Fruit fly (Drosophila melanogaster) whole organism, embryonic: ENCODE measurements around the gene CG15740.

Experiments used
- Aef1 ChIP-seq: fragments of 200-800 bp; sonication (Bioruptor generic); IDR thresholded peaks from 3 replicates; pipeline ENCODE4 v1.3.6; 2022; ENCODE audit warnings: missing biosample characterization, missing genetic modification characterization
- Awh ChIP-seq: fragments of 200-800 bp; sonication (Bioruptor generic); IDR thresholded peaks from 2 replicates; pipeline ENCODE4, ENCODE4 v1.3.6; 2022; ENCODE audit warnings: missing biosample characterization, missing genetic modification characterization
- Blimp-1 ChIP-seq: fragments of 200-800 bp; sonication (Bioruptor generic); optimal IDR thresholded peaks from 3 replicates; lab custom pipeline; 2018; ENCODE audit warnings: missing biosample characterization, missing genetic modification characterization, mild to moderate bottlenecking, moderate library complexity, missing genetic modification reagents
- CG10431 ChIP-seq: fragments of 200-800 bp; sonication (Bioruptor generic); optimal IDR thresholded peaks from 3 replicates; lab custom pipeline; 2018; ENCODE audit warnings: missing biosample characterization, mild to moderate bottlenecking, missing genetic modification characterization
- CG10565 ChIP-seq: fragments of 200-800 bp; sonication (Bioruptor generic); optimal IDR thresholded peaks from 3 replicates; lab custom pipeline; 2016; ENCODE audit warnings: missing biosample characterization, mild to moderate bottlenecking, missing genetic modification characterization
- CG14667 ChIP-seq: fragments of 200-800 bp; sonication (Bioruptor generic); IDR thresholded peaks from 2 replicates; pipeline ENCODE4 v1.3.6; 2022; ENCODE audit warnings: missing biosample characterization, missing genetic modification characterization
- CG14965 ChIP-seq: fragments of 200-800 bp; sonication (Bioruptor generic); optimal IDR thresholded peaks from 2 replicates; lab custom pipeline; 2016; ENCODE audit warnings: missing biosample characterization, missing genetic modification characterization, borderline replicate concordance
- CG2129 ChIP-seq: fragments of 200-800 bp; sonication (Bioruptor generic); IDR thresholded peaks from 2 replicates; pipeline ENCODE4 v1.3.6; 2022; ENCODE audit warnings: missing biosample characterization, missing genetic modification characterization; ENCODE audit not compliant: partially characterized antibody
- CG2875 ChIP-seq: fragments of 200-800 bp; sonication (Bioruptor generic); optimal IDR thresholded peaks from 2 replicates; lab custom pipeline; 2017; ENCODE audit warnings: missing biosample characterization, mild to moderate bottlenecking, missing genetic modification characterization, missing genetic modification reagents
- CG30403 ChIP-seq: fragments of 200-800 bp; sonication (Bioruptor generic); optimal IDR thresholded peaks from 3 replicates; lab custom pipeline; 2016; ENCODE audit warnings: missing biosample characterization, missing genetic modification characterization
- CG33213 ChIP-seq: fragments of 200-800 bp; sonication (Bioruptor generic); optimal IDR thresholded peaks from 3 replicates; lab custom pipeline; 2016; ENCODE audit warnings: missing biosample characterization, missing genetic modification characterization
- CG3838 ChIP-seq: fragments of 200-800 bp; sonication (Bioruptor generic); optimal IDR thresholded peaks from 3 replicates; lab custom pipeline; 2016; ENCODE audit warnings: missing biosample characterization, missing genetic modification characterization
- CG4328 ChIP-seq: fragments of 200-800 bp; sonication (Bioruptor generic); optimal IDR thresholded peaks from 3 replicates; lab custom pipeline; 2017; ENCODE audit warnings: missing biosample characterization, missing genetic modification reagents, missing genetic modification characterization
- CG7372 ChIP-seq: fragments of 200-800 bp; sonication (Bioruptor generic); IDR thresholded peaks from 2 replicates; pipeline ENCODE4 v1.3.6; 2022; ENCODE audit warnings: missing biosample characterization, missing genetic modification characterization
- CG7786 ChIP-seq: fragments of 200-800 bp; sonication (Bioruptor generic); optimal IDR thresholded peaks from 2 replicates; lab custom pipeline; 2016; ENCODE audit warnings: missing biosample characterization, missing genetic modification characterization
- CG7928 ChIP-seq: fragments of 200-800 bp; sonication (Bioruptor generic); optimal IDR thresholded peaks from 2 replicates; lab custom pipeline; 2017; ENCODE audit warnings: missing biosample characterization, mild to moderate bottlenecking, missing genetic modification characterization
- CG8089 ChIP-seq: fragments of 200-800 bp; sonication (Bioruptor generic); optimal IDR thresholded peaks from 3 replicates; lab custom pipeline; 2016; ENCODE audit warnings: missing biosample characterization, missing genetic modification characterization
- CG8281 ChIP-seq: fragments of 200-800 bp; sonication (Bioruptor generic); optimal IDR thresholded peaks from 2 replicates; lab custom pipeline; 2018; ENCODE audit warnings: missing biosample characterization, mild to moderate bottlenecking, missing genetic modification characterization, moderate library complexity
- Elba2 ChIP-seq: fragments of 200-800 bp; sonication (Bioruptor generic); optimal IDR thresholded peaks from 3 replicates; lab custom pipeline; 2016; ENCODE audit warnings: missing biosample characterization, missing genetic modification characterization
- Ets65A ChIP-seq: fragments of 200-800 bp; sonication (Bioruptor generic); peaks from one replicate; lab custom pipeline; 2016; ENCODE audit warnings: missing biosample characterization, missing genetic modification characterization
- MTF-1 ChIP-seq: fragments of 200-800 bp; sonication (Bioruptor generic); optimal IDR thresholded peaks from 2 replicates; lab custom pipeline; 2018; ENCODE audit warnings: missing biosample characterization, mild to moderate bottlenecking, missing genetic modification characterization, borderline replicate concordance
- NFAT ChIP-seq: fragments of 200-800 bp; sonication (Bioruptor generic); IDR thresholded peaks from 2 replicates; pipeline ENCODE4 v1.3.6; 2022; ENCODE audit warnings: missing biosample characterization, missing genetic modification characterization
- Nf-YA ChIP-seq: fragments of 200-800 bp; sonication (Bioruptor generic); IDR thresholded peaks from 2 replicates; pipeline ENCODE4 v1.3.6; 2022; ENCODE audit warnings: missing biosample characterization, missing genetic modification characterization
- Pdp1 ChIP-seq, 2 experiments: fragments of 200-800 bp; sonication (Bioruptor generic); optimal IDR thresholded peaks; 3 replicates each; lab custom pipeline; 2016; ENCODE audit warnings: missing biosample characterization in 2 of 2, missing genetic modification characterization in 2 of 2, mild to moderate bottlenecking in 1 of 2, moderate library complexity in 1 of 2
- TFAM ChIP-seq: fragments of 200-800 bp; sonication (Bioruptor generic); optimal IDR thresholded peaks from 2 replicates; lab custom pipeline; 2017; ENCODE audit warnings: missing biosample characterization, missing genetic modification characterization, inconsistent platforms
- Xbp1 ChIP-seq: fragments of 200-800 bp; sonication (Bioruptor generic); optimal IDR thresholded peaks from 3 replicates; lab custom pipeline; 2016; ENCODE audit warnings: missing biosample characterization, mild to moderate bottlenecking, missing genetic modification characterization
- amos ChIP-seq: fragments of 200-800 bp; sonication (Bioruptor generic); IDR thresholded peaks from 2 replicates; pipeline ENCODE4 v1.3.6; 2022; ENCODE audit warnings: missing biosample characterization, missing genetic modification characterization; ENCODE audit not compliant: partially characterized antibody
- ash1 ChIP-seq: fragments of 200-800 bp; sonication (Bioruptor generic); optimal IDR thresholded peaks from 2 replicates; lab custom pipeline; 2018; ENCODE audit warnings: missing biosample characterization, mild to moderate bottlenecking, missing genetic modification characterization
- bigmax ChIP-seq: fragments of 200-800 bp; sonication (Bioruptor generic); optimal IDR thresholded peaks from 2 replicates; lab custom pipeline; 2018; ENCODE audit warnings: missing biosample characterization, mild to moderate bottlenecking, missing genetic modification characterization
- dmrt11E ChIP-seq: fragments of 200-800 bp; sonication (Bioruptor generic); optimal IDR thresholded peaks from 3 replicates; lab custom pipeline; 2018; ENCODE audit warnings: missing biosample characterization, mild to moderate bottlenecking, missing genetic modification characterization, moderate library complexity
- dpn ChIP-seq, 2 experiments: fragments of 200-800 bp; sonication (Bioruptor generic); optimal IDR thresholded peaks; 3 replicates each; lab custom pipeline; 2016; ENCODE audit warnings: missing biosample characterization in 2 of 2, missing genetic modification characterization in 2 of 2
- emc ChIP-seq: fragments of 200-800 bp; sonication (Bioruptor generic); optimal IDR thresholded peaks from 2 replicates; lab custom pipeline; 2016; ENCODE audit warnings: missing biosample characterization, missing genetic modification characterization
- exex ChIP-seq: fragments of 200-800 bp; sonication (Bioruptor generic); optimal IDR thresholded peaks from 4 replicates; lab custom pipeline; 2018; ENCODE audit warnings: missing biosample characterization, mild to moderate bottlenecking, missing genetic modification characterization, moderate library complexity
- eyg ChIP-seq: fragments of 200-800 bp; sonication (Bioruptor generic); optimal IDR thresholded peaks from 3 replicates; lab custom pipeline; 2016; ENCODE audit warnings: missing biosample characterization, missing genetic modification characterization
- fu2 ChIP-seq: fragments of 200-800 bp; sonication (Bioruptor generic); optimal IDR thresholded peaks from 2 replicates; lab custom pipeline; 2016; ENCODE audit warnings: missing biosample characterization, missing genetic modification characterization
- ind ChIP-seq: fragments of 200-800 bp; sonication (Bioruptor generic); optimal IDR thresholded peaks from 3 replicates; lab custom pipeline; 2016; ENCODE audit warnings: missing biosample characterization, missing genetic modification characterization
- jigr1 ChIP-seq: fragments of 200-800 bp; sonication (Bioruptor generic); IDR thresholded peaks from 3 replicates; pipeline ENCODE4 v1.3.6; 2022; ENCODE audit warnings: missing biosample characterization, missing genetic modification characterization
- kah ChIP-seq: fragments of 200-800 bp; sonication (Bioruptor generic); optimal IDR thresholded peaks from 2 replicates; lab custom pipeline; 2018; ENCODE audit warnings: missing biosample characterization, mild to moderate bottlenecking, missing genetic modification characterization
- knrl ChIP-seq: fragments of 200-800 bp; sonication (Bioruptor generic); IDR thresholded peaks from 3 replicates; pipeline ENCODE4 v1.3.6; 2022; ENCODE audit warnings: missing biosample characterization, missing genetic modification characterization; ENCODE audit not compliant: partially characterized antibody
- lbe ChIP-seq: fragments of 200-800 bp; sonication (Bioruptor generic); optimal IDR thresholded peaks from 2 replicates; lab custom pipeline; 2016; ENCODE audit warnings: missing biosample characterization, mild to moderate bottlenecking, missing genetic modification characterization
- onecut ChIP-seq: fragments of 200-800 bp; sonication (Bioruptor generic); IDR thresholded peaks from 2 replicates; pipeline ENCODE4 v1.3.6; 2022; ENCODE audit warnings: missing biosample characterization, missing genetic modification characterization
- pnt ChIP-seq: fragments of 200-800 bp; sonication (Bioruptor generic); optimal IDR thresholded peaks from 3 replicates; lab custom pipeline; 2016; ENCODE audit warnings: missing biosample characterization, missing genetic modification characterization
- ro ChIP-seq: fragments of 200-800 bp; sonication (Bioruptor generic); IDR thresholded peaks from 2 replicates; pipeline ENCODE4 v1.3.6; 2022; ENCODE audit warnings: missing biosample characterization, missing genetic modification characterization
- slbo ChIP-seq: fragments of 200-800 bp; sonication (Bioruptor generic); IDR thresholded peaks from 2 replicates; pipeline ENCODE4 v1.3.6; 2022; ENCODE audit warnings: missing biosample characterization, missing genetic modification characterization
- slp2 ChIP-seq: fragments of 200-800 bp; sonication (Bioruptor generic); optimal IDR thresholded peaks from 2 replicates; lab custom pipeline; 2016; ENCODE audit warnings: missing biosample characterization, missing genetic modification characterization
- ssp ChIP-seq: fragments of 200-800 bp; sonication (Bioruptor generic); IDR thresholded peaks from 2 replicates; pipeline ENCODE4 v1.3.6; 2022; ENCODE audit warnings: missing biosample characterization, missing genetic modification characterization
- trh ChIP-seq: fragments of 200-800 bp; sonication (Bioruptor generic); optimal IDR thresholded peaks from 2 replicates; lab custom pipeline; 2016; ENCODE audit warnings: missing biosample characterization, missing genetic modification characterization
- vvl ChIP-seq: fragments of 200-800 bp; sonication (Bioruptor generic); IDR thresholded peaks from 2 replicates; pipeline ENCODE4 v1.3.6; 2022; ENCODE audit warnings: missing biosample characterization, missing genetic modification characterization
- zen2 ChIP-seq: fragments of 200-800 bp; sonication (Bioruptor generic); IDR thresholded peaks from 3 replicates; pipeline ENCODE4 v1.3.6; 2022; ENCODE audit warnings: missing biosample characterization, missing genetic modification characterization; ENCODE audit not compliant: partially characterized antibody
- zfh1 ChIP-seq: fragments of 200-800 bp; sonication (Bioruptor generic); IDR thresholded peaks from 3 replicates; pipeline ENCODE4 v1.3.6; 2022; ENCODE audit warnings: missing biosample characterization, missing genetic modification characterization

Gene CG15740

dm6 chrX:11848507-11849264, 2.8 kb upstream of the CG15740 start (continued):
- TF ChIP-seq CG10565 (GFP tag; lab: Kevin White, UChicago) = no peak
- peak; percentile 39 for TF ChIP-seq Xbp1 (GFP tag; lab: Kevin White, UChicago)
- TF ChIP-seq CG2875 (GFP tag; lab: Kevin White, UChicago) = no peak
- peak; percentile 85 for TF ChIP-seq vvl (GFP tag; lab: Robert Waterston, UW)
- TF ChIP-seq exex (tag; lab: Kevin White, UChicago) = no peak
- no peak for TF ChIP-seq CG7786 (GFP tag; lab: Kevin White, UChicago)
- TF ChIP-seq MTF-1 (GFP tag; lab: Kevin White, UChicago) = no peak
- no peak for TF ChIP-seq Awh (GFP tag; lab: Robert Waterston, UW)
- no peak for TF ChIP-seq CG10431 (GFP tag; lab: Kevin White, UChicago)
- no peak for TF ChIP-seq zen2 (GFP tag; lab: Robert Waterston, UW)
- TF ChIP-seq zfh1 (GFP tag; lab: Robert Waterston, UW) = no peak
- TF ChIP-seq fu2 (GFP tag; lab: Kevin White, UChicago) = no peak
- no peak for TF ChIP-seq pnt (GFP tag; lab: Kevin White, UChicago)
- TF ChIP-seq CG8089 (GFP tag; lab: Kevin White, UChicago) = no peak
- TF ChIP-seq jigr1 = no peak
- no peak for TF ChIP-seq CG14965 (GFP tag; lab: Kevin White, UChicago)
- no peak for TF ChIP-seq CG8281 (tag; lab: Kevin White, UChicago)
- TF ChIP-seq knrl (GFP tag; lab: Robert Waterston, UW) = no peak
- no peak for TF ChIP-seq lbe
- TF ChIP-seq CG7372 = no peak
- TF ChIP-seq slp2 (GFP tag; lab: Kevin White, UChicago) = no peak
- TF ChIP-seq slbo = peak; percentile 57
- TF ChIP-seq CG7928 (GFP tag; lab: Kevin White, UChicago) = no peak
- no peak for TF ChIP-seq kah (GFP tag; lab: Kevin White, UChicago)
- no peak for TF ChIP-seq emc (GFP tag; lab: Kevin White, UChicago)
- TF ChIP-seq ind (GFP tag; lab: Kevin White, UChicago) = peak; percentile 13
- peak in 1 of 2 experiments; percentile 27 for TF ChIP-seq dpn (GFP tag; optimal IDR thresholded peaks at IDR 0.05; lab: Kevin White, UChicago)
- TF ChIP-seq bigmax (GFP tag; lab: Kevin White, UChicago) = no peak
- no peak for TF ChIP-seq amos (GFP tag; lab: Robert Waterston, UW)
- no peak for TF ChIP-seq Ets65A (GFP tag; lab: Kevin White, UChicago)
- 0 out of 2 replicates have a peak, but pooled peaks have one; percentile 28 for TF ChIP-seq Nf-YA
- TF ChIP-seq CG3838 (GFP tag; lab: Kevin White, UChicago) = no peak
- TF ChIP-seq CG33213 (GFP tag; lab: Kevin White, UChicago) = no peak
- TF ChIP-seq trh = no peak
- TF ChIP-seq CG2129 (GFP tag; lab: Robert Waterston, UW) = no peak
- no peak for TF ChIP-seq Elba2 (GFP tag; lab: Kevin White, UChicago)
- TF ChIP-seq TFAM (GFP tag; lab: Kevin White, UChicago) = no peak
- no peak for TF ChIP-seq ash1
- no peak for TF ChIP-seq eyg (GFP tag; lab: Kevin White, UChicago)
- no peak for TF ChIP-seq onecut (GFP tag; lab: Robert Waterston, UW)
- no peak for TF ChIP-seq dmrt11E (tag; lab: Kevin White, UChicago)
- peak; percentile 65 for TF ChIP-seq Blimp-1 (GFP tag; lab: Kevin White, UChicago)
- no peak for TF ChIP-seq ro (GFP tag; lab: Robert Waterston, UW)
- TF ChIP-seq NFAT (GFP tag; lab: Robert Waterston, UW) = no peak
- no peak for TF ChIP-seq CG4328
- TF ChIP-seq Pdp1 (GFP tag; optimal IDR thresholded peaks at IDR 0.05; lab: Kevin White, UChicago) = no peak
- TF ChIP-seq CG30403 (GFP tag; lab: Kevin White, UChicago) = peak; percentile 45
- 0 out of 3 replicates have a peak, but pooled peaks have one; percentile 28 for TF ChIP-seq Aef1
- TF ChIP-seq CG14667 (GFP tag; lab: Robert Waterston, UW) = no peak
- no peak for TF ChIP-seq ssp
